Fruit fly (Drosophila melanogaster): ENCODE results near the gene Duox.

The Duox gene

dm6 chr2L:2769476-2770185 is 60.4 kb downstream of the Duox start, which contains the start of the genes colt and HINT1:
TSS of gene colt (minus strand) at chr2L:2770069.
TSS of gene HINT1 (plus strand) at chr2L:2770135.
- TF ChIP-seq CTCF (optimal IDR thresholded peaks at IDR 0.05) (peak in 1 of 2 experiments; percentile 21), CG8478 (optimal IDR thresholded peaks at IDR 0.05) (no peak)

dm6 chr2L:2767627-2768026 is 62.4 kb downstream of the Duox start, which contains the start of the genes Taf10b and Taf10:
TSS of gene Taf10b (minus strand) at chr2L:2767845.
TSS of gene Taf10 (plus strand) at chr2L:2767890.
- TF ChIP-seq CG8478 (optimal IDR thresholded peaks at IDR 0.05) (no peak), CTCF (optimal IDR thresholded peaks at IDR 0.05) (no peak)
